Worm (Caenorhabditis elegans): ENCODE results near the gene spdl-1.

Gene spdl-1

ce11 chrII:7778273-7778672 is 3.1 kb upstream of the spdl-1 start:
- no peak for TF ChIP-seq nfya-1 (tag; optimal IDR thresholded peaks at IDR 0.05; ENCODE audit: insufficient read depth)

ce11 chrII:7783467-7783959 is 2.1 kb downstream of the spdl-1 start, which contains the start of gene skr-17:
Gene skr-17 (plus strand): TSS chrII:7783517.
- TF ChIP-seq lin-39 (tag; optimal IDR thresholded peaks at IDR 0.05), result no peak
- no peak for TF ChIP-seq ceh-82 (tag; optimal IDR thresholded peaks at IDR 0.05)
- TF ChIP-seq fkh-10 (GFP tag; optimal IDR thresholded peaks at IDR 0.05), result no peak
- no peak for TF ChIP-seq pqm-1 (tag; optimal IDR thresholded peaks at IDR 0.05)
- TF ChIP-seq zag-1 (tag; optimal IDR thresholded peaks at IDR 0.05), result no peak
- TF ChIP-seq ztf-11 (tag; optimal IDR thresholded peaks at IDR 0.05), result no peak
- no peak for TF ChIP-seq fkh-2 (tag; optimal IDR thresholded peaks at IDR 0.05)
- TF ChIP-seq ztf-4 (tag; optimal IDR thresholded peaks at IDR 0.05), result no peak
- TF ChIP-seq nhr-12 (tag; optimal IDR thresholded peaks at IDR 0.05), result no peak

ce11 chrII:7789605-7790004 is 8.2 kb downstream of the spdl-1 start:
- TF ChIP-seq nhr-25 (tag; optimal IDR thresholded peaks at IDR 0.05) (peak; percentile 60), fos-1 (tag; optimal IDR thresholded peaks at IDR 0.05) (no peak), ztf-11 (tag; optimal IDR thresholded peaks at IDR 0.05) (no peak), ceh-28 (tag; optimal IDR thresholded peaks at IDR 0.05) (peak; percentile 17), ceh-16 (tag; optimal IDR thresholded peaks at IDR 0.05) (no peak), elt-1 (tag; optimal IDR thresholded peaks at IDR 0.05) (peak; percentile 59), jun-1 (tag; optimal IDR thresholded peaks at IDR 0.05) (no peak), nhr-23 (tag; optimal IDR thresholded peaks at IDR 0.05) (peak; percentile 58), lin-39 (tag; optimal IDR thresholded peaks at IDR 0.05) (no peak)

ce11 chrII:7790324-7790898 is 9.0 kb downstream of the spdl-1 start, which contains the start of gene srlf-1:
Gene srlf-1 (plus strand): TSS chrII:7790591.
- no peak for TF ChIP-seq zag-1 (tag; optimal IDR thresholded peaks at IDR 0.05)
- peak; percentile 79 for TF ChIP-seq ama-1 (optimal IDR thresholded peaks at IDR 0.05)
- no peak for TF ChIP-seq ceh-82 (tag; optimal IDR thresholded peaks at IDR 0.05)
- TF ChIP-seq nfya-1 (tag; optimal IDR thresholded peaks at IDR 0.05; ENCODE audit: insufficient read depth), result no peak
- TF ChIP-seq pqm-1 (tag; optimal IDR thresholded peaks at IDR 0.05), result no peak
- no peak for TF ChIP-seq nhr-237 (tag; optimal IDR thresholded peaks at IDR 0.05)
- TF ChIP-seq mdl-1 (tag; optimal IDR thresholded peaks at IDR 0.05), result no peak
- TF ChIP-seq nhr-23 (tag; optimal IDR thresholded peaks at IDR 0.05), result peak; percentile 60
- peak; percentile 74 for TF ChIP-seq nhr-25 (tag; optimal IDR thresholded peaks at IDR 0.05)
- TF ChIP-seq nhr-11 (tag; optimal IDR thresholded peaks at IDR 0.05), result no peak
- TF ChIP-seq nhr-67 (tag; optimal IDR thresholded peaks at IDR 0.05), result no peak
- TF ChIP-seq fkh-10 (GFP tag; optimal IDR thresholded peaks at IDR 0.05), result no peak
- no peak for TF ChIP-seq lsy-12 (tag; optimal IDR thresholded peaks at IDR 0.05)
- no peak for TF ChIP-seq ceh-16 (tag; optimal IDR thresholded peaks at IDR 0.05)
- no peak for TF ChIP-seq ceh-28 (tag; optimal IDR thresholded peaks at IDR 0.05)
- peak in 1 of 3 experiments; percentile 50 for TF ChIP-seq elt-3 (tag; optimal IDR thresholded peaks at IDR 0.05)
- no peak for TF ChIP-seq tbx-2 (tag; optimal IDR thresholded peaks at IDR 0.05)

ce11 chrII:7791408-7792050 is 10.2 kb downstream of the spdl-1 start:
- TF ChIP-seq egl-27 (tag; optimal IDR thresholded peaks at IDR 0.05), result no peak
- peak; percentile 6 for TF ChIP-seq ceh-82 (tag; optimal IDR thresholded peaks at IDR 0.05)
- TF ChIP-seq pha-4 (tag; optimal IDR thresholded peaks at IDR 0.05), result peak; percentile 41
- TF ChIP-seq zag-1 (tag; optimal IDR thresholded peaks at IDR 0.05), result no peak
- TF ChIP-seq nhr-43 (tag; optimal IDR thresholded peaks at IDR 0.05; ENCODE audit: poor library complexity, severe bottlenecking), result peak; percentile 10
- TF ChIP-seq lin-39 (tag; optimal IDR thresholded peaks at IDR 0.05), result no peak
- TF ChIP-seq nhr-23 (tag; optimal IDR thresholded peaks at IDR 0.05), result peak; percentile 67
- TF ChIP-seq R02D3.7 (tag; optimal IDR thresholded peaks at IDR 0.05), result peak; percentile 18
- no peak for TF ChIP-seq elt-1 (tag; optimal IDR thresholded peaks at IDR 0.05)
- TF ChIP-seq ceh-28 (tag; optimal IDR thresholded peaks at IDR 0.05), result peak; percentile 20
- no peak for TF ChIP-seq tbx-2 (tag; optimal IDR thresholded peaks at IDR 0.05)
- TF ChIP-seq jun-1 (tag; optimal IDR thresholded peaks at IDR 0.05), result no peak
- TF ChIP-seq elt-3 (tag; optimal IDR thresholded peaks at IDR 0.05), result no peak
- no peak for TF ChIP-seq mdl-1 (tag; optimal IDR thresholded peaks at IDR 0.05)

ce11 chrII:7792514-7792913 is 11.1 kb downstream of the spdl-1 start:
- TF ChIP-seq daf-12 (tag; optimal IDR thresholded peaks at IDR 0.05) (no peak), nhr-25 (tag; optimal IDR thresholded peaks at IDR 0.05) (peak; percentile 25), aly-2 (tag; optimal IDR thresholded peaks at IDR 0.05) (no peak)

Measured in whole organism, L3 larva.